Fruit fly (Drosophila melanogaster) whole organism, embryonic: ENCODE measurements around the gene CG18788.
A peak's percentile ranks its signal among the peaks of the same experiment; 100 is the strongest.

ENCODE experiments used
- Adf1 ChIP-seq: fragments of 200-800 bp; sonication (Bioruptor generic); IDR thresholded peaks from 2 replicates; pipeline ENCODE4 v1.3.6; 2022; ENCODE audit warnings: missing biosample characterization, missing genetic modification characterization
- Aef1 ChIP-seq: fragments of 200-800 bp; sonication (Bioruptor generic); IDR thresholded peaks from 3 replicates; pipeline ENCODE4 v1.3.6; 2022; ENCODE audit warnings: missing biosample characterization, missing genetic modification characterization
- B-H2 ChIP-seq: fragments of 200-800 bp; sonication (Bioruptor generic); optimal IDR thresholded peaks from 2 replicates; lab custom pipeline; 2018; ENCODE audit warnings: missing biosample characterization, mild to moderate bottlenecking, missing genetic modification characterization
- CG10959 ChIP-seq: fragments of 200-800 bp; sonication (Bioruptor generic); IDR thresholded peaks from 2 replicates; pipeline ENCODE4 v1.3.6; 2022; ENCODE audit warnings: missing biosample characterization, missing genetic modification characterization
- CG11093 ChIP-seq: fragments of 200-800 bp; sonication (Bioruptor generic); IDR thresholded peaks from 3 replicates; pipeline ENCODE4 v1.3.6; 2022; ENCODE audit warnings: missing biosample characterization, missing genetic modification characterization
- CG11695 ChIP-seq: fragments of 200-800 bp; sonication (Bioruptor generic); IDR thresholded peaks from 3 replicates; pipeline ENCODE4 v1.3.6; 2022; ENCODE audit warnings: missing biosample characterization, missing genetic modification characterization
- CG14014 ChIP-seq: fragments of 200-800 bp; sonication (Bioruptor generic); IDR thresholded peaks from 2 replicates; pipeline ENCODE4 v1.3.6; 2022; ENCODE audit warnings: missing biosample characterization, missing genetic modification characterization
- CG14860 ChIP-seq: fragments of 200-800 bp; sonication (Bioruptor generic); IDR thresholded peaks from 3 replicates; pipeline ENCODE4 v1.3.6; 2022; ENCODE audit warnings: missing biosample characterization, missing genetic modification characterization; ENCODE audit not compliant: partially characterized antibody
- CG15073 ChIP-seq: fragments of 200-800 bp; sonication (Bioruptor generic); optimal IDR thresholded peaks from 2 replicates; lab custom pipeline; 2016; ENCODE audit warnings: missing biosample characterization, missing genetic modification characterization
- CG15269 ChIP-seq: fragments of 200-800 bp; sonication (Bioruptor generic); optimal IDR thresholded peaks from 2 replicates; lab custom pipeline; 2018; ENCODE audit warnings: missing biosample characterization, mild to moderate bottlenecking, missing genetic modification characterization, moderate library complexity
- CG16815 ChIP-seq: fragments of 200-800 bp; sonication (Bioruptor generic); optimal IDR thresholded peaks from 3 replicates; lab custom pipeline; 2017; ENCODE audit warnings: missing biosample characterization, mild to moderate bottlenecking, missing genetic modification characterization
- CG18262 ChIP-seq: fragments of 200-800 bp; optimal IDR thresholded peaks from 3 replicates; lab custom pipeline; 2019; ENCODE audit warnings: missing biosample characterization, mild to moderate bottlenecking, missing genetic modification characterization, moderate library complexity
- CG2875 ChIP-seq: fragments of 200-800 bp; sonication (Bioruptor generic); optimal IDR thresholded peaks from 2 replicates; lab custom pipeline; 2017; ENCODE audit warnings: missing biosample characterization, mild to moderate bottlenecking, missing genetic modification characterization, missing genetic modification reagents
- CG3163 ChIP-seq: fragments of 200-800 bp; sonication (Bioruptor generic); optimal IDR thresholded peaks from 3 replicates; lab custom pipeline; 2016; ENCODE audit warnings: missing biosample characterization, missing genetic modification characterization
- CG4328 ChIP-seq: fragments of 200-800 bp; sonication (Bioruptor generic); optimal IDR thresholded peaks from 3 replicates; lab custom pipeline; 2017; ENCODE audit warnings: missing biosample characterization, missing genetic modification reagents, missing genetic modification characterization
- CG8478 ChIP-seq: fragments of >200 bp; optimal IDR thresholded peaks from 2 replicates; lab custom pipeline; 2018
- CG9609 ChIP-seq: fragments of 200-800 bp; sonication (Bioruptor generic); optimal IDR thresholded peaks from 3 replicates; lab custom pipeline; 2016; ENCODE audit warnings: missing biosample characterization, missing genetic modification characterization
- CTCF ChIP-seq: fragments of 200-800 bp; sonication (Bioruptor generic); optimal IDR thresholded peaks from 2 replicates; lab custom pipeline; 2017; ENCODE audit warnings: missing biosample characterization, mild to moderate bottlenecking, missing genetic modification characterization, moderate library complexity
- Chrac-16 ChIP-seq: fragments of 200-800 bp; sonication (Bioruptor generic); optimal IDR thresholded peaks from 3 replicates; lab custom pipeline; 2016; ENCODE audit warnings: missing biosample characterization, missing genetic modification characterization
- D19A ChIP-seq: fragments of 200-800 bp; optimal IDR thresholded peaks from 3 replicates; lab custom pipeline; 2019; ENCODE audit warnings: missing biosample characterization, mild to moderate bottlenecking, missing genetic modification characterization, moderate library complexity
- D19B ChIP-seq: fragments of 200-800 bp; sonication (Bioruptor generic); optimal IDR thresholded peaks from 2 replicates; lab custom pipeline; 2017; ENCODE audit warnings: missing biosample characterization, mild to moderate bottlenecking, missing genetic modification characterization
- Dad ChIP-seq: fragments of 200-800 bp; sonication (Bioruptor generic); optimal IDR thresholded peaks from 3 replicates; lab custom pipeline; 2016; ENCODE audit warnings: missing biosample characterization, missing genetic modification characterization
- Dll ChIP-seq: fragments of 200-800 bp; sonication (Bioruptor generic); IDR thresholded peaks from 4 replicates; pipeline ENCODE4 v1.3.6; 2022; ENCODE audit warnings: missing biosample characterization, missing genetic modification characterization; ENCODE audit not compliant: partially characterized antibody
- Drgx ChIP-seq: fragments of 200-800 bp; sonication (Bioruptor generic); IDR thresholded peaks from 2 replicates; pipeline ENCODE4 v1.3.6; 2022; ENCODE audit warnings: missing biosample characterization, missing genetic modification characterization
- HLHmδ ChIP-seq: fragments of 200-800 bp; sonication (Bioruptor generic); optimal IDR thresholded peaks from 2 replicates; lab custom pipeline; 2018; ENCODE audit warnings: missing biosample characterization, mild to moderate bottlenecking, missing genetic modification characterization, moderate library complexity
- Hmr ChIP-seq: fragments of 200-800 bp; sonication (Bioruptor generic); optimal IDR thresholded peaks from 3 replicates; lab custom pipeline; 2017; ENCODE audit warnings: mild to moderate bottlenecking, missing biosample characterization, missing genetic modification reagents, missing genetic modification characterization
- MBD-R2 ChIP-seq: fragments of 200-800 bp; sonication (Bioruptor generic); IDR thresholded peaks from 2 replicates; pipeline ENCODE4 v1.3.6; 2022; ENCODE audit warnings: missing biosample characterization, missing genetic modification characterization
- MTF-1 ChIP-seq: fragments of 200-800 bp; sonication (Bioruptor generic); optimal IDR thresholded peaks from 2 replicates; lab custom pipeline; 2018; ENCODE audit warnings: missing biosample characterization, mild to moderate bottlenecking, missing genetic modification characterization, borderline replicate concordance
- Mad ChIP-seq: fragments of 200-800 bp; sonication (Bioruptor generic); optimal IDR thresholded peaks from 2 replicates; lab custom pipeline; 2016; ENCODE audit warnings: missing biosample characterization, missing genetic modification characterization
- NC2α ChIP-seq: fragments of 200-800 bp; sonication (Bioruptor generic); optimal IDR thresholded peaks from 2 replicates; lab custom pipeline; 2016; ENCODE audit warnings: missing biosample characterization, missing genetic modification characterization
- Neu2 ChIP-seq: fragments of 200-800 bp; sonication (Bioruptor generic); optimal IDR thresholded peaks from 3 replicates; lab custom pipeline; 2016; ENCODE audit warnings: missing biosample characterization, missing genetic modification characterization, borderline replicate concordance
- Optix ChIP-seq: fragments of 200-800 bp; sonication (Bioruptor generic); IDR thresholded peaks from 3 replicates; pipeline ENCODE4 v1.3.6; 2022; ENCODE audit warnings: missing biosample characterization, missing genetic modification characterization
- Scr ChIP-seq: fragments of 200-800 bp; sonication (Bioruptor generic); IDR thresholded peaks from 2 replicates; pipeline ENCODE4 v1.3.6; 2022; ENCODE audit warnings: missing biosample characterization, missing genetic modification characterization; ENCODE audit not compliant: partially characterized antibody
- Sin3A ChIP-seq: fragments of >200 bp; optimal IDR thresholded peaks from 2 replicates; lab custom pipeline; 2018
- TFAM ChIP-seq: fragments of 200-800 bp; sonication (Bioruptor generic); optimal IDR thresholded peaks from 2 replicates; lab custom pipeline; 2017; ENCODE audit warnings: missing biosample characterization, missing genetic modification characterization, inconsistent platforms
- bsh ChIP-seq, 2 experiments: fragments of 200-800 bp; sonication (Bioruptor generic); optimal IDR thresholded peaks; 2 replicates each; lab custom pipeline; 2017 to 2018; ENCODE audit warnings: mild to moderate bottlenecking in 2 of 2, missing biosample characterization in 2 of 2, missing genetic modification characterization in 2 of 2, moderate library complexity in 1 of 2
- crp ChIP-seq, 2 experiments: fragments of 200-800 bp; sonication (Bioruptor generic); optimal IDR thresholded peaks; 2 replicates in 1 of 2; 3 replicates in 1 of 2; lab custom pipeline; 2017; ENCODE audit warnings: missing biosample characterization in 2 of 2, missing genetic modification characterization in 2 of 2, mild to moderate bottlenecking in 1 of 2, moderate library complexity in 1 of 2
- dimm ChIP-seq: fragments of 200-800 bp; sonication (Bioruptor generic); IDR thresholded peaks from 2 replicates; pipeline ENCODE4 v1.3.6; 2022; ENCODE audit warnings: missing biosample characterization, missing genetic modification characterization
- disco-r ChIP-seq: fragments of 200-800 bp; sonication (Bioruptor generic); optimal IDR thresholded peaks from 2 replicates; lab custom pipeline; 2016; ENCODE audit warnings: missing biosample characterization, missing genetic modification characterization
- ewg ChIP-seq: fragments of 200-800 bp; sonication (Bioruptor generic); optimal IDR thresholded peaks from 3 replicates; lab custom pipeline; 2017; ENCODE audit warnings: mild to moderate bottlenecking, missing biosample characterization, missing genetic modification reagents, missing genetic modification characterization
- gcm ChIP-seq: fragments of 200-800 bp; sonication (Bioruptor generic); optimal IDR thresholded peaks from 2 replicates; lab custom pipeline; 2019; ENCODE audit warnings: missing biosample characterization, mild to moderate bottlenecking, missing genetic modification characterization, moderate library complexity
- gro ChIP-seq: fragments of 200-800 bp; sonication (Bioruptor generic); optimal IDR thresholded peaks from 2 replicates; lab custom pipeline; 2016; ENCODE audit warnings: missing biosample characterization, missing genetic modification characterization
- kni ChIP-seq: fragments of 200-800 bp; sonication (Bioruptor generic); optimal IDR thresholded peaks from 3 replicates; lab custom pipeline; 2017; ENCODE audit warnings: mild to moderate bottlenecking, missing biosample characterization, missing genetic modification reagents, missing genetic modification characterization
- lmd ChIP-seq: fragments of 200-800 bp; sonication (Bioruptor generic); IDR thresholded peaks from 2 replicates; pipeline ENCODE4 v1.3.6; 2022; ENCODE audit warnings: missing biosample characterization, missing genetic modification characterization
- mld ChIP-seq: fragments of 200-800 bp; sonication (Bioruptor generic); IDR thresholded peaks from 3 replicates; pipeline ENCODE4 v1.3.6; 2022; ENCODE audit warnings: missing biosample characterization, missing genetic modification characterization; ENCODE audit not compliant: partially characterized antibody
- sd ChIP-seq: fragments of 200-800 bp; sonication (Bioruptor generic); optimal IDR thresholded peaks from 3 replicates; lab custom pipeline; 2018; ENCODE audit warnings: missing biosample characterization, mild to moderate bottlenecking, missing genetic modification characterization, moderate library complexity
- sima ChIP-seq: fragments of 200-800 bp; sonication (Bioruptor generic); optimal IDR thresholded peaks from 2 replicates; lab custom pipeline; 2016; ENCODE audit warnings: missing biosample characterization, missing genetic modification characterization
- slp2 ChIP-seq: fragments of 200-800 bp; sonication (Bioruptor generic); optimal IDR thresholded peaks from 2 replicates; lab custom pipeline; 2016; ENCODE audit warnings: missing biosample characterization, missing genetic modification characterization
- sr ChIP-seq: fragments of 200-800 bp; sonication (Bioruptor generic); IDR thresholded peaks from 3 replicates; pipeline ENCODE4 v1.3.6; 2022; ENCODE audit warnings: missing biosample characterization, missing genetic modification characterization
- stc ChIP-seq: fragments of 200-800 bp; sonication (Bioruptor generic); IDR thresholded peaks from 2 replicates; pipeline ENCODE4 v1.3.6; 2022; ENCODE audit warnings: missing biosample characterization, missing genetic modification characterization
- tup ChIP-seq: fragments of 200-800 bp; sonication (Bioruptor generic); optimal IDR thresholded peaks from 2 replicates; lab custom pipeline; 2016; ENCODE audit warnings: missing biosample characterization, mild to moderate bottlenecking, missing genetic modification characterization, moderate library complexity
- tx ChIP-seq: fragments of 200-800 bp; sonication (Bioruptor generic); optimal IDR thresholded peaks from 2 replicates; lab custom pipeline; 2016; ENCODE audit warnings: missing biosample characterization, missing genetic modification characterization
- z ChIP-seq: fragments of 200-800 bp; sonication (Bioruptor generic); IDR thresholded peaks from 3 replicates; pipeline ENCODE4 v1.3.6; 2022; ENCODE audit warnings: missing biosample characterization, missing genetic modification characterization

Gene CG18788

dm6 chr2L:12025505-12025904, 8.5 kb upstream of the CG18788 start (continued):
- TF ChIP-seq Dad (no peak), dimm (GFP tag; lab: Robert Waterston, UW) (no peak), B-H2 (no peak), gro (GFP tag; lab: Kevin White, UChicago) (no peak), MBD-R2 (GFP tag; lab: Robert Waterston, UW) (no peak), CG4328 (no peak), sd (tag; lab: Kevin White, UChicago) (peak; percentile 4), slp2 (GFP tag; lab: Kevin White, UChicago) (no peak), Chrac-16 (GFP tag; lab: Kevin White, UChicago) (no peak), TFAM (GFP tag; lab: Kevin White, UChicago) (no peak), kni (GFP tag; lab: Kevin White, UChicago) (no peak), CG2875 (no peak), D19A (no peak), CG11695 (GFP tag; lab: Robert Waterston, UW) (no peak), CG10959 (GFP tag; lab: Robert Waterston, UW) (no peak), Mad (GFP tag; lab: Kevin White, UChicago) (no peak), z (GFP tag; lab: Robert Waterston, UW) (no peak), MTF-1 (GFP tag; lab: Kevin White, UChicago) (no peak), disco-r (no peak), Dll (GFP tag; lab: Robert Waterston, UW) (no peak), Sin3A (lab: Kevin White, UChicago) (no peak), CG11093 (no peak), sr (no peak), CG15073 (GFP tag; lab: Kevin White, UChicago) (no peak), NC2α (no peak), Scr (no peak), tup (GFP tag; lab: Kevin White, UChicago) (no peak), D19B (GFP tag; lab: Kevin White, UChicago) (no peak), CG16815 (GFP tag; lab: Kevin White, UChicago) (no peak), CG14860 (GFP tag; lab: Robert Waterston, UW) (no peak), ewg (no peak), lmd (GFP tag; lab: Robert Waterston, UW) (no peak; the same call in 1 of the 2 replicates), sima (GFP tag; lab: Kevin White, UChicago) (no peak), CG14014 (GFP tag; lab: Robert Waterston, UW) (no peak), bsh (GFP tag; optimal IDR thresholded peaks at IDR 0.05; lab: Kevin White, UChicago) (peak in 1 of 2 experiments; percentile 26), mld (GFP tag; lab: Robert Waterston, UW) (no peak), CTCF (GFP tag; lab: Kevin White, UChicago) (no peak), crp (GFP tag; optimal IDR thresholded peaks at IDR 0.05; lab: Kevin White, UChicago) (no peak), Adf1 (GFP tag; lab: Robert Waterston, UW) (no peak), Drgx (GFP tag; lab: Robert Waterston, UW) (peak; percentile 67), gcm (GFP tag; lab: Kevin White, UChicago) (no peak), Neu2 (GFP tag; lab: Kevin White, UChicago) (no peak), CG15269 (tag; lab: Kevin White, UChicago) (peak; percentile 32), CG18262 (no peak), tx (GFP tag; lab: Kevin White, UChicago) (no peak), stc (no peak), Hmr (GFP tag; lab: Kevin White, UChicago) (peak; percentile 13), Optix (no peak), CG9609 (GFP tag; lab: Kevin White, UChicago) (no peak), CG3163 (no peak), Aef1 (GFP tag; lab: Robert Waterston, UW) (no peak), HLHmδ (GFP tag; lab: Kevin White, UChicago) (no peak), CG8478 (lab: Kevin White, UChicago) (no peak)
